Worm (Caenorhabditis elegans) whole organism, young adult: ENCODE results near the gene nhr-140.

ENCODE experiments used
- Y56A3A.18 ChIP-seq: fragments of 200-800 bp; sonication (Bioruptor generic); IDR thresholded peaks from 2 replicates; pipeline ENCODE4 v1.3.6; 2022; ENCODE audit warnings: missing genetic modification reagents, missing genetic modification characterization, missing compliant biosample characterization
- let-607 ChIP-seq, 2 experiments: fragments of 200-800 bp in 1 of 2; sonication (Bioruptor generic) in 1 of 2; sonication (generic microtip) in 1 of 2; optimal IDR thresholded peaks; 2 replicates each; lab custom pipeline; 2016 to 2018; ENCODE audit warnings: mild to moderate bottlenecking in 2 of 2, missing compliant biosample characterization in 2 of 2, missing genetic modification characterization in 2 of 2, moderate library complexity in 2 of 2, missing genotype in 1 of 2
- pha-4 ChIP-seq: fragments of 150-350 bp; sonication (generic microtip); optimal IDR thresholded peaks from 2 replicates; lab custom pipeline; 2014; ENCODE audit warnings: missing biosample characterization, missing genetic modification reagents, missing genetic modification characterization
- snpc-4 ChIP-seq, 5 experiments: fragments of 150-350 bp in 1 of 5; sonication (generic microtip) in 4 of 5; optimal IDR thresholded peaks; 2 replicates each; lab custom pipeline; 2014 to 2018; ENCODE audit warnings: missing genetic modification characterization in 5 of 5, missing biosample characterization in 3 of 5, antibody characterized with exemption in 2 of 5, mild to moderate bottlenecking in 2 of 5, missing compliant biosample characterization in 2 of 5, missing genotype in 2 of 5, moderate library complexity in 2 of 5, missing genetic modification reagents in 1 of 5

DNA sequence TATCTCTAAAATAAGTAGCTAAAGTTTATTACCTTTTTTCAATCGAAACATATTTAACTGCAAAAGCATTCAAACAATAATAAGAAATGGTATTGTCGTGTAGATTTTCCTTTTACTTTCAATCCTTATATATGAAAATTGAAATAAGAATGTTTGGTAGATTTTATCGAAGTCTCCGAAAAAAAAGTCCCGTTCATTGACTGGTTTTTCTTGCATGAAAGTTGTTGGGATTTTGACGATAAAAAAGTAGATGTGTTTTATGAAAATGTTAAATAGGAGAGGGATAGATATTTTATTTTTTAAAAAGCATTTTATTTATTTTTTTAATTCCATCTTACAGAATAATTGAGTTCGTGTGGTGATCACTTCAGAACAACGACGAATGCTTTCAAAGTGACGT is 26.4 kb upstream of the nhr-140 start, which contains the start of gene C33G8.13:
- no peak for TF ChIP-seq let-607 (tag; optimal IDR thresholded peaks at IDR 0.05; lab: Kevin White, UChicago)
- TF ChIP-seq snpc-4 (GFP tag; optimal IDR thresholded peaks at IDR 0.05; lab: Kevin White, UChicago) = no peak
- no peak for TF ChIP-seq snpc-4 (tag; optimal IDR thresholded peaks at IDR 0.05; lab: Kevin White, UChicago)
- TF ChIP-seq pha-4 (tag; lab: Kevin White, UChicago) = no peak
- TF ChIP-seq Y56A3A.18 = no peak
